Worm (Caenorhabditis elegans): ENCODE results near the gene mec-9.

mec-9 gene

ce11 chrV:9860337-9860736, 54.6 kb downstream of the mec-9 start:
- TF ChIP-seq ceh-83 (GFP tag; optimal IDR thresholded peaks at IDR 0.05) (no peak), lsy-2 (tag; optimal IDR thresholded peaks at IDR 0.05) (peak; percentile 67)

- TF ChIP-seq ces-1 (GFP tag; optimal IDR thresholded peaks at IDR 0.05), result no peak
- TF ChIP-seq elt-1 (tag; optimal IDR thresholded peaks at IDR 0.05; ENCODE audit: borderline replicate concordance, insufficient read depth), result no peak
- TF ChIP-seq drap-1 (GFP tag; optimal IDR thresholded peaks at IDR 0.05), result no peak
- no peak for TF ChIP-seq nhr-12 (tag; optimal IDR thresholded peaks at IDR 0.05)
- no peak for TF ChIP-seq cnd-1 (tag; optimal IDR thresholded peaks at IDR 0.05)
- TF ChIP-seq ham-2 (GFP tag; optimal IDR thresholded peaks at IDR 0.05), result no peak
- TF ChIP-seq sptf-1 (tag; optimal IDR thresholded peaks at IDR 0.05), result no peak
- TF ChIP-seq mab-5 (tag; optimal IDR thresholded peaks at IDR 0.05), result no peak
- TF ChIP-seq unc-62 (GFP tag; optimal IDR thresholded peaks at IDR 0.05), result no peak
- TF ChIP-seq M03D4.4 (tag; optimal IDR thresholded peaks at IDR 0.05), result no peak
- no peak for TF ChIP-seq lsy-2 (tag; optimal IDR thresholded peaks at IDR 0.05)
- TF ChIP-seq unc-39 (tag; optimal IDR thresholded peaks at IDR 0.05), result no peak
- no peak for TF ChIP-seq nhr-28 (tag; optimal IDR thresholded peaks at IDR 0.05)
- TF ChIP-seq nhr-76 (tag; optimal IDR thresholded peaks at IDR 0.05), result no peak
- TF ChIP-seq ceh-39 (tag; optimal IDR thresholded peaks at IDR 0.05), result no peak
- no peak for TF ChIP-seq ztf-11 (tag; optimal IDR thresholded peaks at IDR 0.05)
- no peak for TF ChIP-seq flh-1 (GFP tag; optimal IDR thresholded peaks at IDR 0.05)
- no peak for TF ChIP-seq nhr-2 (tag; optimal IDR thresholded peaks at IDR 0.05)
- TF ChIP-seq nhr-237 (tag; optimal IDR thresholded peaks at IDR 0.05), result no peak
- no peak for TF ChIP-seq snpc-4 (tag; optimal IDR thresholded peaks at IDR 0.05)
Observed at ce11 chrV:9859863-9860262, 55.1 kb downstream of the mec-9 start, which contains the start of gene lsy-12. Gene lsy-12, minus strand, starts transcription at chrV:9859963.
